Worm (Caenorhabditis elegans) whole organism, L2 larva: Measurements from ENCODE around the gene ZK666.14.

ENCODE experiments used
- C34F6.9 ChIP-seq: fragments of 150-350 bp; optimal IDR thresholded peaks from 2 replicates; lab custom pipeline; 2014; ENCODE audit warnings: missing biosample characterization, missing genetic modification characterization
- F13H6.1 ChIP-seq: sonication (generic microtip); optimal IDR thresholded peaks from 2 replicates; lab custom pipeline; 2016; ENCODE audit warnings: missing genetic modification characterization, missing compliant biosample characterization
- Y55F3AM.14 ChIP-seq: fragments of 200-800 bp; sonication (Bioruptor generic); optimal IDR thresholded peaks from 2 replicates; lab custom pipeline; 2018; ENCODE audit warnings: mild to moderate bottlenecking, missing genetic modification characterization, missing compliant biosample characterization
- alr-1 ChIP-seq: fragments of 150-350 bp; optimal IDR thresholded peaks from 2 replicates; lab custom pipeline; 2014; ENCODE audit warnings: missing biosample characterization, missing genetic modification characterization
- aly-2 ChIP-seq: fragments of 150-350 bp; optimal IDR thresholded peaks from 2 replicates; lab custom pipeline; 2014; ENCODE audit warnings: missing biosample characterization, missing genetic modification characterization
- ama-1 ChIP-seq: fragments of 150-350 bp; optimal IDR thresholded peaks from 2 replicates; lab custom pipeline; 2018; ENCODE audit warnings: inconsistent platforms
- blmp-1 ChIP-seq: sonication (generic microtip); optimal IDR thresholded peaks from 2 replicates; lab custom pipeline; 2017; ENCODE audit warnings: missing genetic modification characterization, mild to moderate bottlenecking, missing compliant biosample characterization, antibody characterized with exemption, moderate library complexity; ENCODE audit not compliant: insufficient read depth
- crh-2 ChIP-seq: sonication (generic microtip); optimal IDR thresholded peaks from 2 replicates; lab custom pipeline; 2017; ENCODE audit warnings: missing biosample characterization, missing genetic modification characterization
- dmd-4 ChIP-seq: sonication (generic microtip); optimal IDR thresholded peaks from 2 replicates; lab custom pipeline; 2017; ENCODE audit warnings: missing biosample characterization, missing genetic modification characterization
- elt-1 ChIP-seq: fragments of 150-350 bp; optimal IDR thresholded peaks from 2 replicates; lab custom pipeline; 2014; ENCODE audit warnings: missing biosample characterization, missing genetic modification characterization
- elt-3 ChIP-seq: sonication (generic microtip); optimal IDR thresholded peaks from 2 replicates; lab custom pipeline; 2017; ENCODE audit warnings: missing biosample characterization, missing genetic modification characterization
- fos-1 ChIP-seq: fragments of 150-350 bp; optimal IDR thresholded peaks from 2 replicates; lab custom pipeline; 2014; ENCODE audit warnings: missing biosample characterization, missing genetic modification characterization
- lin-13 ChIP-seq: fragments of 150-350 bp; optimal IDR thresholded peaks from 2 replicates; lab custom pipeline; 2014; ENCODE audit warnings: missing biosample characterization, missing genetic modification reagents, missing genetic modification characterization
- lin-39 ChIP-seq: fragments of 150-350 bp; optimal IDR thresholded peaks from 2 replicates; lab custom pipeline; 2014; ENCODE audit warnings: missing biosample characterization, missing genetic modification reagents, missing genetic modification characterization
- lsy-2 ChIP-seq, 2 experiments: fragments of 150-350 bp in 1 of 2; sonication (generic microtip) in 1 of 2; optimal IDR thresholded peaks; 2 replicates each; lab custom pipeline; 2014 to 2017; ENCODE audit warnings: missing biosample characterization in 2 of 2, missing genetic modification characterization in 2 of 2
- mbf-1 ChIP-seq: sonication (generic microtip); optimal IDR thresholded peaks from 2 replicates; lab custom pipeline; 2017; ENCODE audit warnings: missing biosample characterization, missing genetic modification characterization
- mdl-1 ChIP-seq, 2 experiments: fragments of 150-350 bp in 1 of 2; sonication (generic microtip) in 1 of 2; optimal IDR thresholded peaks; 2 replicates each; lab custom pipeline; 2017; ENCODE audit warnings: missing biosample characterization in 2 of 2, missing genetic modification characterization in 2 of 2
- nhr-10 ChIP-seq: sonication (generic microtip); optimal IDR thresholded peaks from 2 replicates; lab custom pipeline; 2017; ENCODE audit warnings: missing biosample characterization, missing genetic modification characterization
- nhr-11 ChIP-seq: fragments of 150-350 bp; optimal IDR thresholded peaks from 2 replicates; lab custom pipeline; 2014; ENCODE audit warnings: missing biosample characterization, missing genetic modification characterization
- nhr-12 ChIP-seq: fragments of 150-350 bp; optimal IDR thresholded peaks from 2 replicates; lab custom pipeline; 2014; ENCODE audit warnings: missing biosample characterization, missing genetic modification characterization
- nhr-129 ChIP-seq: fragments of 150-350 bp; optimal IDR thresholded peaks from 2 replicates; lab custom pipeline; 2014; ENCODE audit warnings: missing biosample characterization, missing genetic modification characterization
- nhr-21 ChIP-seq: fragments of 150-350 bp; optimal IDR thresholded peaks from 2 replicates; lab custom pipeline; 2014; ENCODE audit warnings: missing biosample characterization, missing genetic modification characterization
- nhr-23 ChIP-seq: fragments of 150-350 bp; optimal IDR thresholded peaks from 2 replicates; lab custom pipeline; 2014; ENCODE audit warnings: missing biosample characterization, missing genetic modification reagents, missing genetic modification characterization
- nhr-237 ChIP-seq: fragments of 150-350 bp; optimal IDR thresholded peaks from 2 replicates; lab custom pipeline; 2014; ENCODE audit warnings: missing biosample characterization, missing genetic modification characterization
- nhr-25 ChIP-seq: fragments of 150-350 bp; sonication (generic microtip); optimal IDR thresholded peaks from 3 replicates; lab custom pipeline; 2014; ENCODE audit warnings: missing biosample characterization, missing genetic modification characterization
- nhr-6 ChIP-seq: fragments of 150-350 bp; optimal IDR thresholded peaks from 2 replicates; lab custom pipeline; 2014; ENCODE audit warnings: missing biosample characterization, missing genetic modification characterization
- nhr-77 ChIP-seq: fragments of 150-350 bp; optimal IDR thresholded peaks from 2 replicates; lab custom pipeline; 2014; ENCODE audit warnings: missing biosample characterization, missing genetic modification characterization
- peb-1 ChIP-seq: fragments of 150-350 bp; optimal IDR thresholded peaks from 2 replicates; lab custom pipeline; 2014; ENCODE audit warnings: missing biosample characterization, missing genetic modification characterization
- sem-4 ChIP-seq: fragments of 150-350 bp; optimal IDR thresholded peaks from 2 replicates; lab custom pipeline; 2014; ENCODE audit warnings: missing biosample characterization, missing genetic modification reagents, missing genetic modification characterization
- sma-3 ChIP-seq: sonication (generic microtip); optimal IDR thresholded peaks from 2 replicates; lab custom pipeline; 2016; ENCODE audit warnings: missing genetic modification reagents, missing genetic modification characterization, missing compliant biosample characterization
- sma-9 ChIP-seq, 2 experiments: fragments of 150-350 bp in 1 of 2; sonication (generic microtip) in 1 of 2; optimal IDR thresholded peaks; 2 replicates each; lab custom pipeline; 2014 to 2016; ENCODE audit warnings: missing genetic modification characterization in 2 of 2, mild to moderate bottlenecking in 1 of 2, missing biosample characterization in 1 of 2, missing compliant biosample characterization in 1 of 2, missing genetic modification reagents in 1 of 2, moderate library complexity in 1 of 2
- snpc-4 ChIP-seq: fragments of 150-350 bp; optimal IDR thresholded peaks from 2 replicates; lab custom pipeline; 2014; ENCODE audit warnings: missing biosample characterization, missing genetic modification characterization
- unc-62 ChIP-seq: fragments of 150-350 bp; optimal IDR thresholded peaks from 2 replicates; lab custom pipeline; 2014; ENCODE audit warnings: missing biosample characterization, missing genetic modification reagents, missing genetic modification characterization
- zag-1 ChIP-seq: fragments of 150-350 bp; optimal IDR thresholded peaks from 2 replicates; lab custom pipeline; 2014; ENCODE audit warnings: missing biosample characterization, missing genetic modification characterization
- ztf-4 ChIP-seq: fragments of 150-350 bp; optimal IDR thresholded peaks from 2 replicates; lab custom pipeline; 2014; ENCODE audit warnings: missing biosample characterization, missing genetic modification characterization

Gene ZK666.14

DNA sequence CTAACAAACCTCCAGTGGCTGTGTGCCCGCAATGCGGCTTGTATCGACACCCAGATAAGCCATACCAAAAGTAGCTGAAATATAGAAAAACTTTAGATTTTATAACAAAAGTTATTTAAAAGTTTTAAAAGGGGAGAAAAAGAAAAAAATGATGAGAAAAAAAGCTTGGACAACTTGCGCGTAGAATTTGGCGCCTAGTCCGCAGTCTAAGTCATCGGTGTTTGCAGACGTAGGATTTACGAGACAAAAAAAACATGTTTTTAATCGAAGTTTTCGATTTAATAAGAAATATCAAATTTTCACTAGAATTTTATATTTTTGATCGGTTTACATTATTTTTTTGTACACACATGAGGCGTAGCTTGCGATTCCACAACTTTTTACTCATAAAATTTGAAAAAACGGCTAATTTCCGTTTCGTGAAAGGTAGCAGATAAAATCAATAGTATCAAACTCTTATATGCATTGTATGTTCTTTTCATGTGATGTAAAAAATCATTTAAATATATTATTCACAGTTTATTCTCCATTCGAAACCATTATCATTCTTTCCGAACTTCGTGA, 47.4 kb downstream of the ZK666.14 start, which contains the start of gene pro-1 (continued):
- TF ChIP-seq Y55F3AM.14 (GFP tag; lab: Kevin White, UChicago) = peak; percentile 78
- TF ChIP-seq lsy-2 (tag; optimal IDR thresholded peaks at IDR 0.05; lab: Kevin White, UChicago) = peak; percentile 28 to 89

DNA sequence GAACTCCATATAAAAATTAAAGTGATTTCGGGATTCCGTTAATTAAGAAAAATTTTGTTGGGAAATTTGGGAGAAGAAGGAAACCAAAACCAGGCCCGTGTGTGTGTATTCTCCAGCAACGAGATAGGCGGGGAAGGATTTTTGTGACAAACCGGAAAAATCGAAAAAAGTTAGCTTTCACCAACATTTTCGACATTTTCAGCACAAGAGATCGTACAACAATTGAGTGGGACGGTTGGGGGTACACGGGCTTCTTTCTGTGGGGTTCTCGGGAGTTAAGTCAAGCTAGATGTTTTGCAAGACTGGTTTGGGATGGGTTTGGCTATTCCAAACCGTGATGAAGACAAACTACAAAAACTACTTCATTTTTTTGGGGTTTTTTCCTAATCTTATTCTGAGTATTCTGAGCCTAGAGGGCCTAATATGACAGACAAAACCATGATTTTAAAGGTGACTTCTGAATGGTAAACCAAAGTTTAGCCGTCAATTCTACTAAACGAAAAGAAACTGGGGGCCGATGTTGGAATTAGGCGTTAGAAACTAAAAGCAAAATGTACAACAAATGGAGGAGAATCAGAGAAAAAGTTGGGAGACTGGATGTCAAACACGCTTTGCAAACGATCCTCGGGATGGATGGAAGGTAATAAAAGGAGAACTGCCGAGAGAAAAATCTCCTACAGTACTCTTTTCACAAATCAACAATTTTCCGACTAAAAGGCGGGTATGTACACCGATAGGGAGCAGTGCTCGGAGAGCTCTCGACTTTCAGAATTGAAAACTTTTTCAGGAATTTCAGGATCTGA, 48.3 kb downstream of the ZK666.14 start:
- TF ChIP-seq mdl-1 (tag; optimal IDR thresholded peaks at IDR 0.05; lab: Kevin White, UChicago) (no peak), nhr-6 (peak; percentile 32), nhr-129 (peak; percentile 34), lin-13 (GFP tag; lab: Kevin White, UChicago) (no peak), Y55F3AM.14 (GFP tag; lab: Kevin White, UChicago) (peak; percentile 64), dmd-4 (tag; lab: Kevin White, UChicago) (no peak), ztf-4 (tag; lab: Kevin White, UChicago) (peak; percentile 11), fos-1 (no peak), lsy-2 (tag; optimal IDR thresholded peaks at IDR 0.05; lab: Kevin White, UChicago) (peak; percentile 6 to 20), crh-2 (tag; lab: Kevin White, UChicago) (no peak), blmp-1 (peak; percentile 7), nhr-23 (no peak), aly-2 (tag; lab: Kevin White, UChicago) (no peak), ama-1 (peak; percentile 92)
- TF ChIP-seq, all 48 proteins: peak for 7

DNA sequence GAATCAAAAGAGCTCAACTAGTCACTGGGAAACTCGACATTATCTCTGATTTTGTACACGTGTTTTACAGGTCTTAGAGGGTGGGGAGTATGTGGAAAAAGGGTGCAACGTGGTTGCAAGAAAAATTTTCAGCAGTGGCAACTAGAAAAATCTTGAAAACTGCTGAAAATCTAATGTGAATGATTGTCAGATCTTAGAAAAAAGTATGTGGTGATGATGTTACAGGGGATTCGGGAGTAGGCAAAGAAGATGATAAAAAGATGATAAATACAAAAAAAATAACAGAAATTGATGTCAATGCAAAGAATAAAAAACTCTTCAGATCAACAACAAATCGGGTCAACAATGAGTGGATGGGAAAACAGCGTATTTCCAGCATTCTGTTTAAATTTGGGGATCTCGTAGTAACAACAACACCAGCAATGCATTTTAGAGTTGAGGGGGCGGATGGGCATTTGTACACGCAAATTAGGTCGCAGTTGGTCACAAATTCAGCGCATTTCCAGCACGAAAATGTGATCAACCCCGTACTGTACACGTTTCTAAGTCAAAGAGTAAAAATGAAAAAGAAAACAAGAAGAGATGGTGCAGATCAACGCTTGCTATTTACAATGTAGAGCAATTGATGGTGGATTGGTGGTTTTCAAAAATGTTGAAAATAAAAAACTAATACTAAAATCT, 49.0 kb downstream of the ZK666.14 start:
- TF ChIP-seq alr-1 (tag; lab: Kevin White, UChicago) = no peak
- TF ChIP-seq crh-2 (tag; lab: Kevin White, UChicago) = peak; percentile 1
- TF ChIP-seq nhr-10 = no peak
- no peak for TF ChIP-seq mbf-1 (tag; lab: Kevin White, UChicago)
- peak; percentile 35 for TF ChIP-seq sma-9 (GFP tag; optimal IDR thresholded peaks at IDR 0.05; lab: Kevin White, UChicago)
- no peak for TF ChIP-seq sma-9 (tag; optimal IDR thresholded peaks at IDR 0.05; lab: Kevin White, UChicago)
- TF ChIP-seq nhr-77 = no peak
- no peak for TF ChIP-seq dmd-4 (tag; lab: Kevin White, UChicago)
- no peak for TF ChIP-seq elt-3 (tag; lab: Kevin White, UChicago)
- TF ChIP-seq fos-1 = no peak
- no peak for TF ChIP-seq peb-1
- no peak for TF ChIP-seq nhr-129
- no peak for TF ChIP-seq elt-1 (tag; lab: Kevin White, UChicago)
- TF ChIP-seq Y55F3AM.14 (GFP tag; lab: Kevin White, UChicago) = no peak
- TF ChIP-seq nhr-11 (tag; lab: Kevin White, UChicago) = no peak
- TF ChIP-seq unc-62 (GFP tag; lab: Kevin White, UChicago) = no peak
- TF ChIP-seq lin-39 (tag; lab: Kevin White, UChicago) = no peak
- no peak for TF ChIP-seq mdl-1 (tag; optimal IDR thresholded peaks at IDR 0.05; lab: Kevin White, UChicago)
- no peak for TF ChIP-seq nhr-12 (tag; lab: Kevin White, UChicago)
- no peak for TF ChIP-seq F13H6.1 (tag; lab: Kevin White, UChicago)
- peak; percentile 36 for TF ChIP-seq sma-3
- TF ChIP-seq nhr-237 (tag; lab: Kevin White, UChicago) = no peak
- no peak for TF ChIP-seq C34F6.9
- TF ChIP-seq lsy-2 (tag; optimal IDR thresholded peaks at IDR 0.05; lab: Kevin White, UChicago) = no peak
- TF ChIP-seq nhr-6 = no peak
- no peak for TF ChIP-seq nhr-21
- TF ChIP-seq zag-1 = no peak
- no peak for TF ChIP-seq snpc-4
- no peak for TF ChIP-seq sem-4 (tag; lab: Kevin White, UChicago)
- TF ChIP-seq nhr-25 (tag; lab: Kevin White, UChicago) = peak; percentile 28
- TF ChIP-seq blmp-1 = no peak
- TF ChIP-seq, all 48 proteins: peak for 4
